Fruit fly (Drosophila melanogaster) whole organism, prepupa: Measurements from ENCODE around the gene Nrt.

Experiments used
- CG11902 ChIP-seq: fragments of 200-800 bp; sonication (Bioruptor generic); optimal IDR thresholded peaks from 3 replicates; lab custom pipeline; 2016; ENCODE audit warnings: missing biosample characterization, missing genetic modification characterization
- CG16779 ChIP-seq: fragments of 200-800 bp; sonication (Bioruptor generic); optimal IDR thresholded peaks from 3 replicates; lab custom pipeline; 2017; ENCODE audit warnings: missing biosample characterization, mild to moderate bottlenecking, missing genetic modification characterization
- Eip78C ChIP-seq: fragments of 200-800 bp; sonication (Bioruptor generic); peaks from one replicate; lab custom pipeline; 2016; ENCODE audit warnings: missing biosample characterization, missing genetic modification characterization
- Gug ChIP-seq: fragments of 200-800 bp; sonication (Bioruptor generic); IDR thresholded peaks from 2 replicates; pipeline ENCODE4 v1.3.6; 2022; ENCODE audit warnings: missing biosample characterization, missing genetic modification characterization
- OdsH ChIP-seq: fragments of 200-800 bp; sonication (Bioruptor generic); optimal IDR thresholded peaks from 3 replicates; lab custom pipeline; 2016; ENCODE audit warnings: missing biosample characterization, missing genetic modification characterization
- Sox102F ChIP-seq: fragments of 200-800 bp; sonication (Bioruptor generic); optimal IDR thresholded peaks from 2 replicates; lab custom pipeline; 2016; ENCODE audit warnings: missing biosample characterization, mild to moderate bottlenecking, missing genetic modification characterization
- acj6 ChIP-seq: fragments of 200-800 bp; sonication (Bioruptor generic); optimal IDR thresholded peaks from 3 replicates; lab custom pipeline; 2016; ENCODE audit warnings: missing biosample characterization, missing genetic modification characterization
- fd85E ChIP-seq: fragments of 200-800 bp; sonication (Bioruptor generic); optimal IDR thresholded peaks from 3 replicates; lab custom pipeline; 2016; ENCODE audit warnings: missing biosample characterization, missing genetic modification characterization
- fkh ChIP-seq: fragments of 200-800 bp; sonication (Bioruptor generic); optimal IDR thresholded peaks from 3 replicates; lab custom pipeline; 2017; ENCODE audit warnings: missing biosample characterization, mild to moderate bottlenecking, missing genetic modification characterization, moderate library complexity
- spab ChIP-seq: fragments of 200-800 bp; sonication (Bioruptor generic); optimal IDR thresholded peaks from 2 replicates; lab custom pipeline; 2017; ENCODE audit warnings: missing biosample characterization, mild to moderate bottlenecking, missing genetic modification characterization, missing genetic modification reagents
- svp ChIP-seq: fragments of 200-800 bp; sonication (Bioruptor generic); peaks from one replicate; lab custom pipeline; 2016; ENCODE audit warnings: missing biosample characterization, missing genetic modification characterization

dm6 chr3L:16760274-16760673 lies 5.6 kb upstream of the Nrt start:
- TF ChIP-seq Gug (GFP tag; lab: Robert Waterston, UW) (no peak), CG16779 (no peak), CG11902 (no peak), acj6 (peak; percentile 27), Sox102F (GFP tag; lab: Kevin White, UChicago) (no peak), svp (GFP tag; lab: Kevin White, UChicago) (peak; percentile 37), fd85E (GFP tag; lab: Kevin White, UChicago) (no peak), Eip78C (GFP tag; lab: Kevin White, UChicago) (no peak), fkh (GFP tag; lab: Kevin White, UChicago) (no peak), spab (GFP tag; lab: Kevin White, UChicago) (no peak), OdsH (GFP tag; lab: Kevin White, UChicago) (peak; percentile 11)
